Worm (Caenorhabditis elegans) whole organism, L4 larva: ENCODE measurements around the gene dig-1.

Experiments used
- F44E2.7 ChIP-seq: fragments of 200-800 bp; sonication (Bioruptor generic); IDR thresholded peaks from 2 replicates; pipeline ENCODE4 v2.1.2; 2022; ENCODE audit warnings: missing genetic modification characterization, missing compliant biosample characterization
- aha-1 ChIP-seq: fragments of 150-350 bp; peaks from one replicate; lab custom pipeline; 2014; ENCODE audit warnings: missing biosample characterization, missing genetic modification characterization
- aly-2 ChIP-seq: sonication (generic microtip); optimal IDR thresholded peaks from 2 replicates; lab custom pipeline; 2018; ENCODE audit warnings: missing biosample characterization, missing genetic modification characterization
- cey-2 ChIP-seq: sonication (generic microtip); optimal IDR thresholded peaks from 3 replicates; lab custom pipeline; 2017; ENCODE audit warnings: missing genetic modification characterization, mild to moderate bottlenecking, missing compliant biosample characterization, antibody characterized with exemption, borderline replicate concordance; ENCODE audit not compliant: insufficient read depth
- hif-1 ChIP-seq, 2 experiments: sonication (generic microtip); optimal IDR thresholded peaks; 2 replicates each; lab custom pipeline; 2016 to 2017; ENCODE audit warnings: missing compliant biosample characterization in 2 of 2, missing genetic modification characterization in 2 of 2, missing genetic modification reagents in 2 of 2, missing genotype in 2 of 2, mild to moderate bottlenecking in 1 of 2
- hlh-30 ChIP-seq: sonication (generic microtip); optimal IDR thresholded peaks from 2 replicates; lab custom pipeline; 2017; ENCODE audit warnings: antibody characterized with exemption, mild to moderate bottlenecking, missing genetic modification characterization, missing compliant biosample characterization; ENCODE audit not compliant: insufficient read depth
- mdt-29 ChIP-seq: fragments of 200-800 bp; sonication (Bioruptor generic); IDR thresholded peaks from 2 replicates; pipeline ENCODE4 v1.3.6; 2022; ENCODE audit warnings: missing genetic modification reagents, missing genetic modification characterization, missing compliant biosample characterization
- nhr-11 ChIP-seq: fragments of 150-350 bp; optimal IDR thresholded peaks from 2 replicates; lab custom pipeline; 2014; ENCODE audit warnings: missing biosample characterization, missing genetic modification characterization
- nhr-76 ChIP-seq: fragments of 150-350 bp; optimal IDR thresholded peaks from 2 replicates; lab custom pipeline; 2014; ENCODE audit warnings: missing biosample characterization, missing genetic modification characterization
- nhr-77 ChIP-seq: fragments of 150-350 bp; optimal IDR thresholded peaks from 2 replicates; lab custom pipeline; 2014; ENCODE audit warnings: missing biosample characterization, missing genetic modification characterization
- pha-4 ChIP-seq, 2 experiments: fragments of 150-350 bp in 1 of 2; fragments of 200-800 bp in 1 of 2; sonication (Bioruptor generic) in 1 of 2; IDR thresholded peaks in 1 of 2; optimal IDR thresholded peaks in 1 of 2; 2 replicates each; pipeline versions ENCODE4 v1.3.6 to Lab custom; 2014 to 2022; ENCODE audit warnings: missing genetic modification characterization in 2 of 2, missing genetic modification reagents in 2 of 2, missing biosample characterization in 1 of 2, missing compliant biosample characterization in 1 of 2
- zag-1 ChIP-seq: fragments of 150-350 bp; optimal IDR thresholded peaks from 2 replicates; lab custom pipeline; 2014; ENCODE audit warnings: missing biosample characterization, missing genetic modification characterization
- ztf-11 ChIP-seq: fragments of 150-350 bp; optimal IDR thresholded peaks from 2 replicates; lab custom pipeline; 2014; ENCODE audit warnings: missing biosample characterization, missing genetic modification characterization

- TF ChIP-seq aha-1 (tag; lab: Kevin White, UChicago) (no peak), hlh-30 (no peak), hif-1 (tag; optimal IDR thresholded peaks at IDR 0.05; lab: Kevin White, UChicago) (no peak), zag-1 (tag; lab: Kevin White, UChicago) (no peak), nhr-11 (no peak), pha-4 (GFP tag; IDR thresholded peaks at IDR 0.05; lab: Robert Waterston, UW) (no peak), pha-4 (tag; optimal IDR thresholded peaks at IDR 0.05; lab: Kevin White, UChicago) (no peak), aly-2 (tag; lab: Kevin White, UChicago) (no peak), nhr-77 (tag; lab: Kevin White, UChicago) (no peak), cey-2 (no peak), nhr-76 (tag; lab: Kevin White, UChicago) (no peak), F44E2.7 (GFP tag; lab: Robert Waterston, UW) (no peak), mdt-29 (no peak), ztf-11 (tag; lab: Kevin White, UChicago) (no peak)
Observed at ce11 chrIII:6822790-6823189, 76.7 kb downstream of the dig-1 start.
